Worm (Caenorhabditis elegans): ENCODE measurements around the gene moc-6.

ce11 chrIII:5165745-5166144 lies 30.0 kb upstream of the moc-6 start:
- TF ChIP-seq lin-40 (tag; optimal IDR thresholded peaks at IDR 0.05) (no peak), unc-62 (GFP tag; optimal IDR thresholded peaks at IDR 0.05) (no peak)
